Worm (Caenorhabditis elegans) whole organism, L1 larva: ENCODE measurements around the gene snf-3.

Source experiments
- C34B4.2 ChIP-seq: sonication (generic microtip); optimal IDR thresholded peaks from 2 replicates; lab custom pipeline; 2017; ENCODE audit warnings: mild to moderate bottlenecking, missing genetic modification characterization, missing compliant biosample characterization
- F16B12.6 ChIP-seq: fragments of 150-350 bp; optimal IDR thresholded peaks from 2 replicates; lab custom pipeline; 2014; ENCODE audit warnings: missing biosample characterization, missing genetic modification characterization
- aha-1 ChIP-seq: fragments of 150-350 bp; optimal IDR thresholded peaks from 2 replicates; lab custom pipeline; 2014; ENCODE audit warnings: missing biosample characterization, missing genetic modification characterization
- alr-1 ChIP-seq: fragments of 200-800 bp; sonication (Bioruptor generic); optimal IDR thresholded peaks from 2 replicates; lab custom pipeline; 2018; ENCODE audit warnings: borderline replicate concordance, mild to moderate bottlenecking, missing genetic modification characterization, missing compliant biosample characterization
- aly-2 ChIP-seq: fragments of 150-350 bp; optimal IDR thresholded peaks from 2 replicates; lab custom pipeline; 2014; ENCODE audit warnings: missing biosample characterization, missing genetic modification characterization
- blmp-1 ChIP-seq: fragments of 150-350 bp; optimal IDR thresholded peaks from 2 replicates; lab custom pipeline; 2014; ENCODE audit warnings: missing biosample characterization, missing genetic modification characterization
- ceh-63 ChIP-seq: fragments of 200-800 bp; sonication (Bioruptor generic); optimal IDR thresholded peaks from 2 replicates; lab custom pipeline; 2018; ENCODE audit warnings: mild to moderate bottlenecking, missing genetic modification characterization, missing compliant biosample characterization
- ceh-82 ChIP-seq, 3 experiments: fragments of 150-350 bp in 1 of 3; sonication (generic microtip) in 2 of 3; optimal IDR thresholded peaks; 2 replicates each; lab custom pipeline; 2014 to 2017; ENCODE audit warnings: missing biosample characterization in 3 of 3, missing genetic modification characterization in 3 of 3
- ceh-88 ChIP-seq: fragments of 200-800 bp; sonication (Bioruptor generic); IDR thresholded peaks from 2 replicates; pipeline ENCODE4 v1.3.6; 2022; ENCODE audit warnings: missing genetic modification characterization, missing compliant biosample characterization
- dsc-1 ChIP-seq: sonication (generic microtip); optimal IDR thresholded peaks from 2 replicates; lab custom pipeline; 2016; ENCODE audit warnings: mild to moderate bottlenecking, missing genetic modification characterization, missing compliant biosample characterization
- efl-1 ChIP-seq, 4 experiments: fragments of 150-350 bp; optimal IDR thresholded peaks in 3 of 4; peaks in 1 of 4; 1 replicate in 1 of 4; 2 replicates in 3 of 4; lab custom pipeline; 2014; ENCODE audit warnings: missing biosample characterization in 2 of 4, missing genetic modification characterization in 2 of 4, missing genetic modification reagents in 2 of 4
- egl-13 ChIP-seq: sonication (generic microtip); optimal IDR thresholded peaks from 2 replicates; lab custom pipeline; 2016; ENCODE audit warnings: missing genotype, missing genetic modification reagents, missing genetic modification characterization, missing compliant biosample characterization
- egl-27 ChIP-seq, 2 experiments: fragments of 150-350 bp in 1 of 2; sonication (generic microtip); optimal IDR thresholded peaks; 3 replicates each; lab custom pipeline; 2017 to 2018; ENCODE audit warnings: missing biosample characterization in 2 of 2, missing genetic modification characterization in 2 of 2, missing genetic modification reagents in 2 of 2
- elt-2 ChIP-seq: sonication (generic microtip); optimal IDR thresholded peaks from 2 replicates; lab custom pipeline; 2016; ENCODE audit warnings: missing genetic modification characterization, mild to moderate bottlenecking, inconsistent platforms, missing compliant biosample characterization, missing genetic modification reagents
- elt-3 ChIP-seq, 6 experiments: fragments of 150-350 bp in 1 of 6; sonication (generic microtip); optimal IDR thresholded peaks; 2 replicates each; lab custom pipeline; 2017 to 2018; ENCODE audit warnings: missing biosample characterization in 6 of 6, missing genetic modification characterization in 6 of 6, inconsistent platforms in 1 of 6
- fos-1 ChIP-seq: fragments of 150-350 bp; optimal IDR thresholded peaks from 2 replicates; lab custom pipeline; 2014; ENCODE audit warnings: missing biosample characterization, missing genetic modification characterization
- hlh-17 ChIP-seq: fragments of 200-800 bp; sonication (Bioruptor generic); optimal IDR thresholded peaks from 2 replicates; lab custom pipeline; 2018; ENCODE audit warnings: missing genetic modification characterization, mild to moderate bottlenecking, missing compliant biosample characterization, moderate library complexity, borderline replicate concordance
- hpl-2 ChIP-seq: fragments of 150-350 bp; optimal IDR thresholded peaks from 2 replicates; lab custom pipeline; 2014; ENCODE audit warnings: missing biosample characterization, missing genetic modification reagents, missing genetic modification characterization
- irx-1 ChIP-seq: sonication (generic microtip); optimal IDR thresholded peaks from 2 replicates; lab custom pipeline; 2016; ENCODE audit warnings: missing genetic modification characterization, missing compliant biosample characterization
- jun-1 ChIP-seq: fragments of 150-350 bp; optimal IDR thresholded peaks from 2 replicates; lab custom pipeline; 2014; ENCODE audit warnings: missing biosample characterization, missing genetic modification reagents, missing genetic modification characterization
- lin-14 ChIP-seq: fragments of 200-800 bp; sonication (Bioruptor generic); optimal IDR thresholded peaks from 2 replicates; lab custom pipeline; 2018; ENCODE audit warnings: mild to moderate bottlenecking, missing genetic modification characterization, moderate library complexity, missing compliant biosample characterization
- lin-35 ChIP-seq, 2 experiments: fragments of 150-350 bp; optimal IDR thresholded peaks; 2 replicates each; lab custom pipeline; 2014; ENCODE audit warnings: missing biosample characterization in 2 of 2, missing genetic modification characterization in 2 of 2, missing genetic modification reagents in 2 of 2
- lin-39 ChIP-seq: fragments of 150-350 bp; optimal IDR thresholded peaks from 2 replicates; lab custom pipeline; 2014; ENCODE audit warnings: missing biosample characterization, missing genetic modification reagents, missing genetic modification characterization
- lsy-2 ChIP-seq, 2 experiments: fragments of 150-350 bp; optimal IDR thresholded peaks; 2 replicates each; lab custom pipeline; 2014; ENCODE audit warnings: missing biosample characterization in 2 of 2, missing genetic modification characterization in 2 of 2
- mdl-1 ChIP-seq, 2 experiments: fragments of 150-350 bp; optimal IDR thresholded peaks; 2 replicates each; lab custom pipeline; 2014 to 2017; ENCODE audit warnings: missing biosample characterization in 2 of 2, missing genetic modification characterization in 2 of 2, inconsistent platforms in 1 of 2
- mep-1 ChIP-seq: fragments of 150-350 bp; optimal IDR thresholded peaks from 2 replicates; lab custom pipeline; 2014; ENCODE audit warnings: missing biosample characterization, missing genetic modification characterization
- nhr-20 ChIP-seq: sonication (generic microtip); optimal IDR thresholded peaks from 2 replicates; lab custom pipeline; 2016; ENCODE audit warnings: mild to moderate bottlenecking, missing genetic modification characterization, missing compliant biosample characterization
- nhr-237 ChIP-seq: fragments of 150-350 bp; optimal IDR thresholded peaks from 2 replicates; lab custom pipeline; 2014; ENCODE audit warnings: missing biosample characterization, missing genetic modification characterization
- nhr-85 ChIP-seq: sonication (generic microtip); peaks from one replicate; lab custom pipeline; 2016; ENCODE audit warnings: missing genetic modification characterization, inconsistent platforms, missing compliant biosample characterization
- nhr-90 ChIP-seq: sonication (generic microtip); optimal IDR thresholded peaks from 2 replicates; lab custom pipeline; 2016; ENCODE audit warnings: mild to moderate bottlenecking, missing genetic modification characterization, missing compliant biosample characterization; ENCODE audit not compliant: poor library complexity
- pax-3 ChIP-seq: fragments of 200-800 bp; sonication (Bioruptor generic); optimal IDR thresholded peaks from 2 replicates; lab custom pipeline; 2018; ENCODE audit warnings: mild to moderate bottlenecking, missing genetic modification characterization, moderate library complexity, missing compliant biosample characterization
- pqm-1 ChIP-seq: sonication (generic microtip); optimal IDR thresholded peaks from 3 replicates; lab custom pipeline; 2017; ENCODE audit warnings: missing biosample characterization, missing genetic modification characterization
- snpc-4 ChIP-seq: fragments of 150-350 bp; optimal IDR thresholded peaks from 2 replicates; lab custom pipeline; 2014; ENCODE audit warnings: missing biosample characterization, missing genetic modification characterization
- snu-23 ChIP-seq: sonication (generic microtip); optimal IDR thresholded peaks from 2 replicates; lab custom pipeline; 2016; ENCODE audit warnings: missing genetic modification characterization, missing compliant biosample characterization
- sptf-1 ChIP-seq: fragments of 150-350 bp; optimal IDR thresholded peaks from 2 replicates; lab custom pipeline; 2014; ENCODE audit warnings: missing biosample characterization, missing genetic modification characterization
- sup-37 ChIP-seq: fragments of 200-800 bp; sonication (Bioruptor generic); optimal IDR thresholded peaks from 2 replicates; lab custom pipeline; 2018; ENCODE audit warnings: mild to moderate bottlenecking, missing genetic modification characterization, missing compliant biosample characterization
- swsn-7 ChIP-seq: sonication (generic microtip); optimal IDR thresholded peaks from 2 replicates; lab custom pipeline; 2016; ENCODE audit warnings: missing genetic modification characterization, missing compliant biosample characterization
- tbx-2 ChIP-seq: sonication (generic microtip); optimal IDR thresholded peaks from 2 replicates; lab custom pipeline; 2016; ENCODE audit warnings: missing genetic modification characterization, missing compliant biosample characterization
- tlp-1 ChIP-seq: fragments of 150-350 bp; optimal IDR thresholded peaks from 2 replicates; lab custom pipeline; 2014; ENCODE audit warnings: missing biosample characterization, missing genetic modification characterization
- unc-130 ChIP-seq: fragments of 150-350 bp; optimal IDR thresholded peaks from 2 replicates; lab custom pipeline; 2017; ENCODE audit warnings: missing biosample characterization, missing genetic modification characterization, inconsistent platforms
- unc-30 ChIP-seq: sonication (generic microtip); optimal IDR thresholded peaks from 2 replicates; lab custom pipeline; 2017; ENCODE audit warnings: missing biosample characterization, missing genetic modification characterization
- unc-62 ChIP-seq: fragments of 150-350 bp; optimal IDR thresholded peaks from 2 replicates; lab custom pipeline; 2014; ENCODE audit warnings: missing biosample characterization, missing genetic modification reagents, missing genetic modification characterization
- unc-98 ChIP-seq: fragments of 200-800 bp; sonication (Bioruptor generic); IDR thresholded peaks from 2 replicates; pipeline ENCODE4 v1.3.6; 2022; ENCODE audit warnings: missing genetic modification characterization, missing compliant biosample characterization

The snf-3 gene

DNA sequence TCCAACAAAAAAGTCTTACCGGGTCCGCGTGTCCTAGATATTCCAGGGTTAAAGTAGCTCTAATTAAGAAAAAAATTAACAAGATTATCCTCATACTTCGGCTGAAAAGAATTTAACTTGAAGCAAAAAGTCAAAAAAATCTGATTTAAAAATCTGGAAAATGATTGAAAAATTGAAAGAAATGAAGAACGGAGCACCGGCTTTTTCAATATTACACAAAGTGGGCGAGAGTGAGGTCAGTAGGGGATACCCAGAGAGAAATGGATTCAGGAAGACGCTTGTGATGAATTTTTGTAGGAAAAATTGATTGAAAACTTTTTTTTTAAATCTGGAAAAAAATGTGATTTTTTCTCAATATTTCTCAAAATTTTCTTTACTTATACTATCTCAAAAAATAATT, 8.9 kb downstream of the snf-3 start, which contains the start of gene pho-14:
Gene pho-14, minus strand, starts transcription at position 101 of the 400 bp plus-strand sequence.
- TF ChIP-seq hpl-2 (GFP tag; lab: Kevin White, UChicago) = no peak
- TF ChIP-seq tbx-2 (tag; lab: Kevin White, UChicago) = no peak
- no peak for TF ChIP-seq fos-1
- no peak for TF ChIP-seq blmp-1 (tag; lab: Kevin White, UChicago)
- TF ChIP-seq ceh-82 (tag; optimal IDR thresholded peaks at IDR 0.05; lab: Kevin White, UChicago) = no peak
- TF ChIP-seq nhr-237 (tag; lab: Kevin White, UChicago) = no peak
- TF ChIP-seq, all 84 proteins: peak for 0

DNA sequence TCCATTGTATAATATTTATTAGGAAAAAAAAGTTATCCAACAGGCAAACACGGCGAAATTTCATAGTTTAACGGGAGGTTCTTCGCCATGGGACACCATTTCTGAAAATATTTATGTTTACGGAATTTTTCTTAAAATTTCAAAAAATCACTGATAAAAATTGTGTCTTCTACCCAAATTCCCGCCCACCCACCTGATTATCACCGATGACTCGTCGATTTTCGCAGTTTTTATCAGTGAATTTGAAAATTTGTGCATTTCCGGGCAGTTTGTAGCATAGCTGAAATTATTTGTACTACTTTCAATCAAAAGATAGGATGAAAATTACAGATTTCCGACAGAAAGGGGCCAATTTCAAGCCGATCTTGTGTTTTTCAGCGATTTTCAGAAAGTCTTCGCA, 9.6 kb downstream of the snf-3 start:
- TF ChIP-seq elt-2 (peak; percentile 94), efl-1 (optimal IDR thresholded peaks at IDR 0.05; lab: Kevin White, UChicago) (no peak), efl-1 (GFP tag; optimal IDR thresholded peaks at IDR 0.05 in 1 of 2; lab: Kevin White, UChicago) (peak in 1 of 2 experiments; percentile 56), lin-39 (tag; lab: Kevin White, UChicago) (no peak), jun-1 (tag; lab: Kevin White, UChicago) (peak; percentile 12), pqm-1 (tag; lab: Kevin White, UChicago) (peak; percentile 33)

DNA sequence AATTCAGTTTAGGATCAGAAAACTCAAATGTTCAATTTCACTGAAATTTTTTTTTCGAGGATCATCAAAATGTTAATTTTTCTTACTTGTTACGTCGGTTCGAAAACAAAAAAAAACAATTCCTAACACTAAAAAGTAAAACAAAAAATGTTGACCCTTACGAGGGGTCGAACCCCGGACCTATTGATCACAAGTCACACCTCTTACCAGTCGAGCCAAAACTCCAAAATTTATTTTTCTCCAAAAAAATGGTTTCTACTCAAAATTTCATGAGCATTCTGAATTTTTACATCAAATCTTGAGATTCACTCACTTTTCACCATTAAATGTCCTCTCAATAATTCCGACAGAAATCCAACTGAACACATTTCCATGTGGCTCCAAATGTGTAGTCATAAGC, 10.4 kb downstream of the snf-3 start:
- no peak for TF ChIP-seq nhr-90 (tag; lab: Kevin White, UChicago)
- no peak for TF ChIP-seq egl-27 (tag; optimal IDR thresholded peaks at IDR 0.05; lab: Kevin White, UChicago)
- TF ChIP-seq fos-1 = no peak
- TF ChIP-seq F16B12.6 (tag; lab: Kevin White, UChicago) = no peak
- no peak for TF ChIP-seq hlh-17 (GFP tag; lab: Kevin White, UChicago)
- no peak for TF ChIP-seq dsc-1
- no peak for TF ChIP-seq sptf-1 (tag; lab: Kevin White, UChicago)
- no peak for TF ChIP-seq nhr-237 (tag; lab: Kevin White, UChicago)
- no peak for TF ChIP-seq lin-35 (GFP tag; optimal IDR thresholded peaks at IDR 0.05; lab: Kevin White, UChicago)
- TF ChIP-seq ceh-63 (GFP tag; lab: Kevin White, UChicago) = no peak
- TF ChIP-seq irx-1 (tag; lab: Kevin White, UChicago) = no peak
- no peak for TF ChIP-seq lsy-2 (tag; optimal IDR thresholded peaks at IDR 0.05; lab: Kevin White, UChicago)
- no peak for TF ChIP-seq snpc-4 (tag; lab: Kevin White, UChicago)
- no peak for TF ChIP-seq unc-130
- no peak for TF ChIP-seq aly-2 (tag; lab: Kevin White, UChicago)
- no peak for TF ChIP-seq aha-1 (tag; lab: Kevin White, UChicago)
- TF ChIP-seq elt-2 = no peak
- no peak for TF ChIP-seq hpl-2 (GFP tag; lab: Kevin White, UChicago)
- TF ChIP-seq jun-1 (tag; lab: Kevin White, UChicago) = no peak

DNA sequence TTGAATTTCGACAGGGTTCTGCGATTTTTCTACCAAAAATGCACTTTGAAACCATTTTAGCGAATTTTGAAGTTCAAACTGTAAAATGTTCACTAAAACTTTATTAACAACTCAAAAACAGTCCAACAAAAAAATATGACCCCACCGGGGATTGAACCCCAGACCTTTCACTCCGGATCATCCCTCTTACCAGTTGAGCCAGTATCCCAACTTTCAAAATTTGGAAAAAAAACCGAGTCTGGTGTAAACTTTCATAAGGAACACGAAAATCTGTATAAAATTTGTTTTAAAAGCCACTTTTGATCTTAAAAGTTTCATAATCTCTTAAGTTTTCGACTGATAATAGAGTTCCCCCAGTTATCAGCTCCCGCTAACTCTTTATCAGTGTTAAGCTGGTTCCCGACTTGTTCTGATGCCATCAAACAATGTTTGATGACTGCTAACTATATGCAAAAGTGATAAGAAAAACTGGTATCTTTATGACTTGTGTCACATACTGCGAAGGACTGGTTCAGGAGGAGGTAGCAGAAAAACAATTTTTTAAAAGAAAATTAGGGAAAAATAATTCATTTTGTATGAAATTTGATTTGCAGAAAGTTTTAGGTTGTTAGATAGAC, 11.8 kb downstream of the snf-3 start:
- no peak for TF ChIP-seq unc-30 (tag; lab: Kevin White, UChicago)
- TF ChIP-seq egl-13 = peak; percentile 27
- no peak for TF ChIP-seq lin-14
- peak; percentile 99 for TF ChIP-seq pqm-1 (tag; lab: Kevin White, UChicago)
- TF ChIP-seq lin-35 (GFP tag; optimal IDR thresholded peaks at IDR 0.05; lab: Kevin White, UChicago) = peak in 1 of 2 experiments; percentile 58
- no peak for TF ChIP-seq aly-2 (tag; lab: Kevin White, UChicago)
- no peak for TF ChIP-seq unc-62
- no peak for TF ChIP-seq C34B4.2 (tag; lab: Kevin White, UChicago)
- TF ChIP-seq snu-23 = no peak
- TF ChIP-seq egl-27 (tag; optimal IDR thresholded peaks at IDR 0.05; lab: Kevin White, UChicago) = no peak
- TF ChIP-seq unc-130 = no peak
- no peak for TF ChIP-seq nhr-85 (tag; lab: Kevin White, UChicago)
- TF ChIP-seq tlp-1 (tag; lab: Kevin White, UChicago) = peak; percentile 85
- no peak for TF ChIP-seq unc-98 (GFP tag; lab: Robert Waterston, UW)
- TF ChIP-seq mep-1 (tag; lab: Kevin White, UChicago) = no peak
- TF ChIP-seq nhr-20 (tag; lab: Kevin White, UChicago) = peak; percentile 43
- no peak for TF ChIP-seq ceh-88 (GFP tag; lab: Robert Waterston, UW)
- TF ChIP-seq jun-1 (tag; lab: Kevin White, UChicago) = peak; percentile 91
- no peak for TF ChIP-seq alr-1 (tag; lab: Kevin White, UChicago)
- TF ChIP-seq pax-3 (tag; lab: Kevin White, UChicago) = peak; percentile 29
- peak; percentile 100 for TF ChIP-seq elt-2
- TF ChIP-seq mdl-1 (tag; optimal IDR thresholded peaks at IDR 0.05; lab: Kevin White, UChicago) = peak in 1 of 2 experiments; percentile 31
- peak in 1 of 2 experiments; percentile 18 for TF ChIP-seq lsy-2 (tag; optimal IDR thresholded peaks at IDR 0.05; lab: Kevin White, UChicago)
- TF ChIP-seq elt-3 (tag; optimal IDR thresholded peaks at IDR 0.05; lab: Kevin White, UChicago) = no peak
- TF ChIP-seq efl-1 (optimal IDR thresholded peaks at IDR 0.05; lab: Kevin White, UChicago) = no peak
- peak in 1 of 2 experiments; percentile 76 for TF ChIP-seq efl-1 (GFP tag; optimal IDR thresholded peaks at IDR 0.05 in 1 of 2; lab: Kevin White, UChicago)
- peak; percentile 12 for TF ChIP-seq nhr-90 (tag; lab: Kevin White, UChicago)
- no peak for TF ChIP-seq dsc-1
- no peak for TF ChIP-seq swsn-7
- TF ChIP-seq sup-37 (GFP tag; lab: Kevin White, UChicago) = no peak
